Fruit fly (Drosophila melanogaster): Measurements from ENCODE around the gene Pp1-87B.
A peak's percentile ranks its signal among the peaks of the same experiment; 100 is the strongest.

Pp1-87B gene

DNA sequence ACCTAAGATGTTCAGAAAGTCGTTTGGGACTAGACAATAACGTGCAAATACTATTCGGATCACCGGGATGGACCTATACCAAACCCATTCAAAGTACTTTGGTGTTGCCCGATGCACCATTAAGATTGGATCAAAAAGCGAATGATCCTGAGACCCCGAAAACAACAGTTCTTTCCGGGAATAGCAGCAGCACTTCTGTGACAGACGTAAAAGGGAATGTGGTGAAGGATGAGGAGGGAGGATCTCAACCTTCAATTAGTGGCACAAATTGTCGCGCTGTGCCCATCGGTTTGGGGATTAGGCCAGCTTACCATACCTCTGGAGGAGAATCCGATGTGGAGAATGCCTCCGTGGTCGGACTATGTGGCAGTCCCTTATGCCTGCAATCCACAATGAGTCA, 22.6 kb upstream of the Pp1-87B start:
- TF ChIP-seq EcR (GFP tag; optimal IDR thresholded peaks at IDR 0.05) (no peak), Dll (optimal IDR thresholded peaks at IDR 0.05) (no peak), psq (optimal IDR thresholded peaks at IDR 0.05) (no peak), CG8478 (optimal IDR thresholded peaks at IDR 0.05) (no peak), pan (optimal IDR thresholded peaks at IDR 0.05) (no peak), usp (GFP tag; optimal IDR thresholded peaks at IDR 0.05) (no peak)

- TF ChIP-seq EcR (GFP tag; optimal IDR thresholded peaks at IDR 0.05): no peak
These were observed 21.6 kb upstream of the Pp1-87B start, which contains the start of gene vrs for dm6 chr3R:12447353-12447752. vrs (plus strand) TSS chr3R:12447653.

- TF ChIP-seq EcR (GFP tag; optimal IDR thresholded peaks at IDR 0.05): no peak
- no peak for TF ChIP-seq CG8478 (optimal IDR thresholded peaks at IDR 0.05)
- no peak for TF ChIP-seq Dll (optimal IDR thresholded peaks at IDR 0.05)
These were observed 19.8 kb upstream of the Pp1-87B start for dm6 chr3R:12445468-12445867.

dm6 chr3R:12443769-12444168, 18.1 kb upstream of the Pp1-87B start:
- TF ChIP-seq EcR (GFP tag; optimal IDR thresholded peaks at IDR 0.05) (no peak), usp (GFP tag; optimal IDR thresholded peaks at IDR 0.05) (no peak), psq (optimal IDR thresholded peaks at IDR 0.05) (no peak), CG8478 (optimal IDR thresholded peaks at IDR 0.05) (no peak), Dll (optimal IDR thresholded peaks at IDR 0.05) (no peak), pan (optimal IDR thresholded peaks at IDR 0.05) (no peak)

DNA sequence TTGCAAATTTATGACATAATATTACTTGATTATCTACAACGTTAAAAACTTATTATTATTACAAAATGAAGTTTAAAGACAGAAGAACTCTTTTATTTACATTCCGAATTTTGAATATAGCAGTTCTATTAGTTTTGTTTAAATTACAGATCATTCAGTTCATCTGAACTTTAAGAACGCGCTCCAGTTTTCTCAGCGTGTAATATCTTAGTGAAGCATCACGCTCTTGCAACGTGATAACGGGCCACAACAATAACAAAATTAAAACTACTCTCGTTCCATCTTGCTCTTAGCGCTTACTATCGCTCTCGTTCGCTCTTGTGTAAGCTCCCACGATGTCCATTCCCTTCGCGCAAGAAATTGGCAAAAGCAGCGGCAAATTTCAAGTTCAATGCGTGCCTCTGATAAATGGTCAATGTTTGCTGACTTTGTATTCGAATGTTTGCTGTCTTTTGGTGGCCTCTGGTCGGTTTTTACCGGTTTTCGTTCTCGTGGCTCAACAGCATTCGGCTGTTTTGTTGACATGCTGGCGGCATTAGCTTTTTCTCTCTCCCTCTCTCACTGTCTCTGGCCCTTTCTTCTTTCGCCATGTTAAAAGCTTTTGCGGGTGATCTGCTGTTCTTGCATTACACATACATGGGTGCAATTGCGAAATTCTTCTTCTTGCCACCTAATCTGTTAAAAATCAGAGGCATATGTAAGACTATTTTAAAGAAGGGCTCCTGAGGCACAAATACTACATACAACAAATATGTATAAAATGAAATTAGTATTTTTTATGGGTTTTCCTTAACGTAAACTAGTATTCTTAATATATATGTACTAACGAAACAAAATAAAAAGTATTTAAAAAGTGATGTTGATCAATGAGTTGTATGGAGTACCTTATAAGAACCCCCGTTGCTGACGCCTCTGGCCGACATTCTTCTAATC, 17.1 kb upstream of the Pp1-87B start:
- TF ChIP-seq EcR (GFP tag; optimal IDR thresholded peaks at IDR 0.05) (no peak), CG8478 (optimal IDR thresholded peaks at IDR 0.05) (peak; percentile 7)

DNA sequence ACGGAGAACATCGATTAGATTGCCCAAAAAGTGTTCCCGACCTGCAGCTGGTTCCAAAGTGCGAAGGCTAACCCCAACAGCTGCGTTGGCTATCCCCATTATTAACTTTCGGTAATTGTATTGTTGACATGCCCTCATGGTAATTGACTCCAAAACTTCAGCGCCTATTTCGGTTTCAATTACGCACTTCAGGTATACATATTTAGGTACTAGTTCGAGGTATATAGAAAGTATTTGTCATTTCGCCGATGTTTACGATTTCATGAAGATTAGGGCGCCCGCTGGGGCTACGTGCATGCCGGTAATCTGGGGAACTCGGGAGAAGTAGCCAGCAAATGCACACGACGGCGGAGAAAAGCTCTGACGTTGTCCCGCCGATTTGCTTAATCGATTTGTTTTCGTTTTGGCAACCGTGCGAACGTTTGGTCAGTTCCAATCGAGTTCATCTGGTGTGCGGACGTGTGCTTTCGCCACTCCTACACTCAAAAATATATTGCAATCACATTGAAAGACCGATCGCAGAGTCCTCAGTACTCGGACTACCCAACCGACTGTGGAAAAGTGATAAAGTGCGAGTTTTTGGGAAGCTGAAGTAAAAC, 15.4 kb upstream of the Pp1-87B start:
- no peak for TF ChIP-seq Dll (optimal IDR thresholded peaks at IDR 0.05)
- TF ChIP-seq psq (optimal IDR thresholded peaks at IDR 0.05): no peak
- TF ChIP-seq CG8478 (optimal IDR thresholded peaks at IDR 0.05): no peak
- no peak for TF ChIP-seq EcR (GFP tag; optimal IDR thresholded peaks at IDR 0.05)
- no peak for TF ChIP-seq usp (GFP tag; optimal IDR thresholded peaks at IDR 0.05)
- TF ChIP-seq pan (optimal IDR thresholded peaks at IDR 0.05): no peak

DNA sequence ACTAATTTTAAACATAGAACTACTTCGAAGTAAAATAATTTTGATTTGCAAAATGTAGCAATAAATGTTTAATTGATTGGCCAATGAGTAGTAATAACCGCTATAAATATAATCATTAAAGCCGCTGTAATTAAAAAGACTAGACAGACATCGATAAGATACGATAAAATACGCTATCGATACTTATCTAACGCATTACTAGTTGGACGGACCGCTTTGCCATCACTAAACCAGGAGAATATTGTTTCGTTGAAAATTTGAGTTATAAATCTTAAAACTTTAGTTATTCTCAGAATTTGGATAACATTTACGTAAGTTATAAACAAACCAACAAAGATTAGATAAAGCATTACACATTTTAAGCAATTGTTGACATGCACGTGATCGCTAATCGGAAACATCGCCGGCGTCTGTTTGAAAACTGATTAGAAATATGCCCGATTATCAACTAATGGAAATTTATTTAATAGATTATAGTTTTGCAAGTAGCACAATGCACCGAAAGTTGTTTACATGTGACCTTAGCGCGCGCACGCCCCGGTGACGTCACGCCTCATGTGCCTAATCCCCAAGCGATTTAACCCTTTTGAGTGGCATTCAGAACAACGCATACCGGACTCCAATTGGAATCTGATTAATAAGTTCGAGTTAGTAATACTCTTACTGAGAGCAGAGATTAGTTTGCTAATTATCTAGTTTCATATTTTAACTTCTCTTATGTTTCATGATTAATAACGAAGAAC, 13.9 kb upstream of the Pp1-87B start, which contains the start of gene Desat1:
Desat1 (plus strand) TSS at position 200 of the 743 bp plus-strand sequence.
- TF ChIP-seq Dll (optimal IDR thresholded peaks at IDR 0.05) (no peak), pan (optimal IDR thresholded peaks at IDR 0.05) (no peak), psq (optimal IDR thresholded peaks at IDR 0.05) (no peak), CG8478 (optimal IDR thresholded peaks at IDR 0.05) (no peak), EcR (GFP tag; optimal IDR thresholded peaks at IDR 0.05) (no peak), usp (GFP tag; optimal IDR thresholded peaks at IDR 0.05) (no peak)

DNA sequence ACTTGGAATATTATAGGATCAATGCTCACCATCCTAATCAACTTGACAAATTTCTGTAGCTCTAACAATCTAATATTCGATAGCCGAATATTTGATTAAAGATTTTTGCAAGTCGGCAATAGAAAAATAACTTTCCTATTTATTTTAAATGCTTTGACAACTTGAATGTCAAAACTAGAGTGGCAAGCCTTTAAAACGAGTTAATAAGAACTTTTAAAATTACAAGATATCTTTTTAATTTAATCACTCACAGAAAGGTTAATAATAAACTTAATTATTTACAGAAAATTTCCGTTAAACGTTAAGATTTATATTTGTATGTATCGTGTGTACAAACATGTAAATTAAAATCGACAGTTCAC, 13.3 kb upstream of the Pp1-87B start, which contains the start of the genes CG17207 and CG46427:
CG17207 (minus strand) TSS at position 101 of the 362 bp plus-strand sequence.
CG46427 (minus strand) TSS at position 101 of the 362 bp plus-strand sequence.
- TF ChIP-seq psq (optimal IDR thresholded peaks at IDR 0.05) (no peak), usp (GFP tag; optimal IDR thresholded peaks at IDR 0.05) (no peak), Dll (optimal IDR thresholded peaks at IDR 0.05) (no peak), pan (optimal IDR thresholded peaks at IDR 0.05) (no peak), CG8478 (optimal IDR thresholded peaks at IDR 0.05) (no peak), EcR (GFP tag; optimal IDR thresholded peaks at IDR 0.05) (no peak)

- TF ChIP-seq pan (optimal IDR thresholded peaks at IDR 0.05) (no peak), Dll (optimal IDR thresholded peaks at IDR 0.05) (no peak), EcR (GFP tag; optimal IDR thresholded peaks at IDR 0.05) (no peak), psq (optimal IDR thresholded peaks at IDR 0.05) (no peak), CG8478 (optimal IDR thresholded peaks at IDR 0.05) (no peak), usp (GFP tag; optimal IDR thresholded peaks at IDR 0.05) (no peak)
These were observed 10.2 kb upstream of the Pp1-87B start, which contains the start of gene Desat2 for dm6 chr3R:12435948-12436347. Desat2 (plus strand) TSS chr3R:12436248.

DNA sequence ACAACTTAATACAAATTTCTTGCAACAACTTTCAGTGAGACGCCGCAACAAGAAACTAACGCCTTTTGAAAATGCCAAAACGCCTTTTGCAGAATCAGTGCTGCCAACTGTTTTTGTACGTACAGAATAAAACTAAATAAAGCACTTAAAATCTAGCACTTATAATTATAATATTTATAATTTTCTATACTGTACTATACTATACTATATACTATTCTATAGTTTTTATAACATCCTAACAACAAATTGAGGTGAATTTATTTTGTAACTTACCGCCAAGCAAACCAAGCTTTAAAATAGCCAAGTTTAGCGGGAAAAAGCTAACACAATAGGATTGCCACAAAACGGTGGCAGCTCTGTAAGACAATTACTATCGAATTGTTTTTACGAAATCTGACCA, 8.0 kb upstream of the Pp1-87B start, which contains the start of the genes Aos1 and Srlp:
Aos1 (minus strand) TSS at position 59 of the 400 bp plus-strand sequence.
Srlp (plus strand) TSS at position 335 of the 400 bp plus-strand sequence.
- TF ChIP-seq EcR (GFP tag; optimal IDR thresholded peaks at IDR 0.05) (no peak), usp (GFP tag; optimal IDR thresholded peaks at IDR 0.05) (no peak), psq (optimal IDR thresholded peaks at IDR 0.05) (no peak), pan (optimal IDR thresholded peaks at IDR 0.05) (no peak), Dll (optimal IDR thresholded peaks at IDR 0.05) (no peak), CG8478 (optimal IDR thresholded peaks at IDR 0.05) (no peak)

dm6 chr3R:12431030-12431489, 5.3 kb upstream of the Pp1-87B start, which contains the start of gene Prosalpha2:
Prosalpha2 (plus strand) TSS chr3R:12431321.
- TF ChIP-seq EcR (GFP tag; optimal IDR thresholded peaks at IDR 0.05): no peak
- no peak for TF ChIP-seq Dll (optimal IDR thresholded peaks at IDR 0.05)
- TF ChIP-seq pan (optimal IDR thresholded peaks at IDR 0.05): no peak

All from whole organism.